Fruit fly (Drosophila melanogaster) Kc167 (cell line): ENCODE measurements around the gene CG42553.

Source experiments
- Sin3A ChIP-seq: fragments of >200 bp; optimal IDR thresholded peaks from 2 replicates; lab custom pipeline; 2018; ENCODE audit warnings: missing external identifiers
- ttk ChIP-seq: sonication (Bioruptor generic); optimal IDR thresholded peaks from 2 replicates; lab custom pipeline; 2017; ENCODE audit warnings: missing external identifiers

- no peak for TF ChIP-seq Sin3A
- no peak for TF ChIP-seq ttk (lab: Kevin White, UChicago)
Observed at dm6 chr3L:880851-881250, 47.0 kb downstream of the CG42553 start.
